Worm (Caenorhabditis elegans) whole organism, young adult: Measurements from ENCODE around the gene K06B4.4.
"Not testable (repeated sequence)": the region's sequence is repeated elsewhere in the genome, so short reads cannot be mapped to it uniquely, and the experiment has no call there.

Experiments
- C17E4.6 ChIP-seq: fragments of 200-800 bp; sonication (Bioruptor generic); IDR thresholded peaks from 2 replicates; pipeline ENCODE4 v1.3.6; 2022; ENCODE audit warnings: missing genetic modification reagents, missing genetic modification characterization, missing compliant biosample characterization
- ceh-100 ChIP-seq: fragments of 200-800 bp; sonication (Bioruptor generic); IDR thresholded peaks from 2 replicates; pipeline ENCODE4 v1.3.6; 2022; ENCODE audit warnings: missing genetic modification reagents, missing genetic modification characterization, missing compliant biosample characterization
- chd-7 ChIP-seq: sonication (generic microtip); optimal IDR thresholded peaks from 2 replicates; lab custom pipeline; 2016; ENCODE audit warnings: mild to moderate bottlenecking, missing genetic modification characterization, moderate library complexity, missing compliant biosample characterization

DNA sequence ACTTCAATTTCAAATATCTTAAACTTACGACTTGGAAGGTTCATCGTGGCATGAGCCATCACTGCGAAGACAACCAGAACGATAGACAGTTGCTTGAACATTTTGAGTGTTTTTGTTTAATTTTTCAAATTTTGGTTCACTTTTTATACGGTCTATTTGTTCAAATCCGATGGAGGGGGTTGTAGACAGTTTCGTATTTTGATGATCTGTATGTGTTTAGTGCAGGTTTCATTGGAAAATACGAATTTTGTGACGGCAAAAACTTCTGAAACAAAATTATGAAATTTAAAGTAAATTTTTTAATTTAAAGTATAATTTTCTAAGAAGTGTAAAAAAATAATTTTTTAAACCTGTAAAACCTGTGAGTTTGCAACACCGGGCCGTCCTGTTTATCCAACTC is 25.8 kb upstream of the K06B4.4 start, which contains the start of gene C55A1.4:
- TF ChIP-seq ceh-100 (GFP tag; lab: Robert Waterston, UW); C17E4.6 (GFP tag; lab: Robert Waterston, UW); chd-7: not testable (repeated sequence)
